Worm (Caenorhabditis elegans): Measurements from ENCODE around the gene cul-5.

- TF ChIP-seq ama-1 (optimal IDR thresholded peaks at IDR 0.05) (no peak), flt-1 (GFP tag; IDR thresholded peaks at IDR 0.05) (no peak), aly-1 (tag; optimal IDR thresholded peaks at IDR 0.05) (no peak), F13C5.2 (tag; optimal IDR thresholded peaks at IDR 0.05) (no peak), hmbx-1 (tag; optimal IDR thresholded peaks at IDR 0.05) (no peak), B0310.2 (tag; optimal IDR thresholded peaks at IDR 0.05) (no peak), hnd-1 (tag; optimal IDR thresholded peaks at IDR 0.05) (no peak), sea-1 (GFP tag; conservative IDR thresholded peaks at IDR 0.05) (no peak), scrt-1 (GFP tag; IDR thresholded peaks at IDR 0.05) (no peak)
Measured at ce11 chrV:10224619-10225018, 45.3 kb downstream of the cul-5 start.

Measured in whole organism, early embryonic.